Worm (Caenorhabditis elegans): ENCODE data around the gene T03G6.3.

ce11 chrX:2593703-2594102 lies 21.8 kb downstream of the T03G6.3 start, which contains the start of the genes nhr-40 and T03G6.7:
- TF ChIP-seq nhr-77 (tag; optimal IDR thresholded peaks at IDR 0.05) (no peak), nhr-129 (tag; optimal IDR thresholded peaks at IDR 0.05) (no peak), fos-1 (tag; optimal IDR thresholded peaks at IDR 0.05) (no peak), ama-1 (optimal IDR thresholded peaks at IDR 0.05) (no peak), elt-1 (tag; optimal IDR thresholded peaks at IDR 0.05) (no peak), nhr-23 (tag; optimal IDR thresholded peaks at IDR 0.05) (no peak)

All from whole organism, L2 larva.